Fruit fly (Drosophila melanogaster) whole organism: ENCODE data around the gene MED22.

Experiments
- CG8478 ChIP-seq: fragments of >200 bp; optimal IDR thresholded peaks from 2 replicates; lab custom pipeline; 2018; ENCODE audit warnings: inconsistent platforms
- Dll ChIP-seq: fragments of >200 bp; optimal IDR thresholded peaks from 2 replicates; lab custom pipeline; 2017
- EcR ChIP-seq, 2 experiments: fragments of >200 bp; optimal IDR thresholded peaks; 2 replicates each; lab custom pipeline; 2017; ENCODE audit warnings: missing biosample characterization in 2 of 2, missing genetic modification characterization in 2 of 2, missing genetic modification reagents in 2 of 2
- pan ChIP-seq: fragments of >200 bp; optimal IDR thresholded peaks from 2 replicates; lab custom pipeline; 2017
- psq ChIP-seq: fragments of >200 bp; optimal IDR thresholded peaks from 2 replicates; lab custom pipeline; 2017
- usp ChIP-seq: fragments of >200 bp; optimal IDR thresholded peaks from 2 replicates; lab custom pipeline; 2017; ENCODE audit warnings: missing biosample characterization, missing genetic modification characterization, mixed read lengths

dm6 chrX:933997-934396 is 6.1 kb downstream of the MED22 start:
- no peak for TF ChIP-seq Dll
- TF ChIP-seq psq (lab: Kevin White, UChicago) = no peak
- TF ChIP-seq pan (lab: Kevin White, UChicago) = no peak
- no peak for TF ChIP-seq usp (GFP tag; lab: Kevin White, UChicago)
- TF ChIP-seq CG8478 = no peak
- no peak for TF ChIP-seq EcR (GFP tag; optimal IDR thresholded peaks at IDR 0.05; lab: Kevin White, UChicago)
